Worm (Caenorhabditis elegans) whole organism, L4 larva: ENCODE measurements around the gene col-161.

Source experiments
- egl-27 ChIP-seq: sonication (generic microtip); optimal IDR thresholded peaks from 3 replicates; lab custom pipeline; 2017; ENCODE audit warnings: missing biosample characterization, missing genetic modification reagents, missing genetic modification characterization
- jun-1 ChIP-seq: fragments of 150-350 bp; optimal IDR thresholded peaks from 2 replicates; lab custom pipeline; 2014; ENCODE audit warnings: missing biosample characterization, missing genetic modification reagents, missing genetic modification characterization
- lin-15B ChIP-seq: fragments of 150-350 bp; sonication (generic microtip); optimal IDR thresholded peaks from 3 replicates; lab custom pipeline; 2014; ENCODE audit warnings: missing biosample characterization, missing genetic modification characterization
- nhr-77 ChIP-seq: fragments of 150-350 bp; optimal IDR thresholded peaks from 2 replicates; lab custom pipeline; 2014; ENCODE audit warnings: missing biosample characterization, missing genetic modification characterization

DNA sequence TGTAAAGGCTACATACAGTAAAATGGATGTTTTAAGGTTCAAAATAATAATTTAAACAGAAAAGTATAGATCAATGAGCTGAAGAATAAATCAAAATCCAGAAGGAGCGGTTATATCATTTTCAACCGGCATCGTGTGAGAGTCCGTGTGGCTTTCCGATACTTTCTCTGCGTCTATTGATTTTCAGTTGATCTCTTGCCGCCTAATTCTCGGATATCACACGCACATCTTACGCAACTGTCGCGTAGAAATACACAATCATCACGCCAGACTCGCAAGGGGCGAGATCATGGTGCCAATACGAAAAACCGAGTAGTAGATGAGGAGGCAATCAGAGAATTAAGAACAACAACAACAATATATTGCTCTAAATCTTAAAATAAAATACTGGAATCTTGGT lies 28.9 kb downstream of the col-161 start:
- TF ChIP-seq nhr-77 (tag; lab: Kevin White, UChicago) (no peak), egl-27 (no peak), lin-15B (tag; lab: Kevin White, UChicago) (no peak), jun-1 (tag; lab: Kevin White, UChicago) (no peak)
